Worm (Caenorhabditis elegans) whole organism, L4 larva: ENCODE results near the gene ehn-3.
A peak's percentile ranks its signal among the peaks of the same experiment; 100 is the strongest.

Experiments
- D1046.2 ChIP-seq: fragments of 200-800 bp; sonication (Bioruptor generic); IDR thresholded peaks from 2 replicates; pipeline ENCODE4 v1.3.6; 2022; ENCODE audit warnings: missing genetic modification characterization, missing compliant biosample characterization
- F10B5.3 ChIP-seq: sonication (generic microtip); optimal IDR thresholded peaks from 2 replicates; lab custom pipeline; 2016; ENCODE audit warnings: mild to moderate bottlenecking, missing genetic modification characterization, missing compliant biosample characterization
- F49E8.2 ChIP-seq: sonication (generic microtip); optimal IDR thresholded peaks from 2 replicates; lab custom pipeline; 2016; ENCODE audit warnings: missing compliant biosample characterization, mild to moderate bottlenecking, missing genetic modification characterization, borderline replicate concordance
- R02D3.7 ChIP-seq: fragments of 150-350 bp; sonication (generic microtip); optimal IDR thresholded peaks from 3 replicates; lab custom pipeline; 2014; ENCODE audit warnings: missing biosample characterization, missing genetic modification characterization
- T20F7.1 ChIP-seq: fragments of 200-800 bp; sonication (Bioruptor generic); optimal IDR thresholded peaks from 2 replicates; lab custom pipeline; 2018; ENCODE audit warnings: mild to moderate bottlenecking, missing genetic modification characterization, missing compliant biosample characterization
- T26A8.4 ChIP-seq: fragments of 200-800 bp; sonication (Bioruptor generic); IDR thresholded peaks from 2 replicates; pipeline ENCODE4 v1.3.6; 2022; ENCODE audit warnings: missing genetic modification characterization, missing compliant biosample characterization
- Y75B8A.6 ChIP-seq: fragments of 200-800 bp; sonication (Bioruptor generic); IDR thresholded peaks from 2 replicates; pipeline ENCODE4 v1.3.6; 2022; ENCODE audit warnings: missing genetic modification reagents, missing genetic modification characterization, missing compliant biosample characterization
- ZK546.5 ChIP-seq, 2 experiments: sonication (generic microtip); optimal IDR thresholded peaks; 2 replicates each; lab custom pipeline; 2017; ENCODE audit warnings: missing biosample characterization in 2 of 2, missing genetic modification characterization in 2 of 2
- aly-2 ChIP-seq: sonication (generic microtip); optimal IDR thresholded peaks from 2 replicates; lab custom pipeline; 2018; ENCODE audit warnings: missing biosample characterization, missing genetic modification characterization
- ama-1 ChIP-seq: fragments of 150-350 bp; optimal IDR thresholded peaks from 2 replicates; lab custom pipeline; 2014; ENCODE audit warnings: inconsistent platforms, mixed read lengths
- attf-4 ChIP-seq: sonication (generic microtip); optimal IDR thresholded peaks from 3 replicates; lab custom pipeline; 2017; ENCODE audit warnings: missing biosample characterization, missing genetic modification characterization
- ceh-20 ChIP-seq: fragments of 200-800 bp; sonication (Bioruptor generic); IDR thresholded peaks from 2 replicates; pipeline ENCODE4 v1.3.6; 2022; ENCODE audit warnings: missing genetic modification reagents, missing genetic modification characterization, missing compliant biosample characterization
- ceh-62 ChIP-seq: sonication (generic microtip); optimal IDR thresholded peaks from 2 replicates; lab custom pipeline; 2017; ENCODE audit warnings: missing biosample characterization, missing genetic modification characterization
- ceh-82 ChIP-seq: sonication (generic microtip); optimal IDR thresholded peaks from 2 replicates; lab custom pipeline; 2017; ENCODE audit warnings: missing biosample characterization, missing genetic modification characterization
- daf-16 ChIP-seq, 3 experiments: sonication (generic microtip); optimal IDR thresholded peaks; 2 replicates each; lab custom pipeline; 2016 to 2017; ENCODE audit warnings: missing genetic modification characterization in 3 of 3, missing genetic modification reagents in 3 of 3, mild to moderate bottlenecking in 2 of 3, missing compliant biosample characterization in 2 of 3, missing biosample characterization in 1 of 3, moderate library complexity in 1 of 3
- dmd-6 ChIP-seq: fragments of 200-800 bp; sonication (Bioruptor generic); IDR thresholded peaks from 2 replicates; pipeline ENCODE4 v1.3.6; 2022; ENCODE audit warnings: missing genetic modification reagents, missing genetic modification characterization, missing compliant biosample characterization
- dmd-8 ChIP-seq: fragments of 200-800 bp; sonication (Bioruptor generic); IDR thresholded peaks from 2 replicates; pipeline ENCODE4 v1.3.6; 2022; ENCODE audit warnings: missing genetic modification characterization, missing compliant biosample characterization
- dmd-9 ChIP-seq: fragments of 200-800 bp; sonication (Bioruptor generic); IDR thresholded peaks from 2 replicates; pipeline ENCODE4 v1.3.6; 2022; ENCODE audit warnings: missing genetic modification reagents, missing genetic modification characterization, missing compliant biosample characterization
- dpl-1 ChIP-seq: fragments of 150-350 bp; optimal IDR thresholded peaks from 2 replicates; lab custom pipeline; 2014; ENCODE audit warnings: missing biosample characterization, missing genetic modification reagents, missing genetic modification characterization
- egl-27 ChIP-seq: sonication (generic microtip); optimal IDR thresholded peaks from 3 replicates; lab custom pipeline; 2017; ENCODE audit warnings: missing biosample characterization, missing genetic modification reagents, missing genetic modification characterization
- fos-1 ChIP-seq: fragments of 150-350 bp; optimal IDR thresholded peaks from 2 replicates; lab custom pipeline; 2014; ENCODE audit warnings: missing biosample characterization, missing genetic modification characterization
- hmg-1.1 ChIP-seq: fragments of 200-800 bp; sonication (Bioruptor generic); IDR thresholded peaks from 2 replicates; pipeline ENCODE4 v1.3.6; 2022; ENCODE audit warnings: missing genetic modification reagents, missing genetic modification characterization, missing compliant biosample characterization
- lin-1 ChIP-seq: fragments of 200-800 bp; sonication (Bioruptor generic); IDR thresholded peaks from 2 replicates; pipeline ENCODE4 v1.3.6; 2022; ENCODE audit warnings: missing genetic modification reagents, missing genetic modification characterization, missing compliant biosample characterization
- lin-13 ChIP-seq: fragments of 150-350 bp; optimal IDR thresholded peaks from 2 replicates; lab custom pipeline; 2014; ENCODE audit warnings: missing biosample characterization, missing genetic modification reagents, missing genetic modification characterization
- lin-15B ChIP-seq: fragments of 150-350 bp; sonication (generic microtip); optimal IDR thresholded peaks from 3 replicates; lab custom pipeline; 2014; ENCODE audit warnings: missing biosample characterization, missing genetic modification characterization
- lin-39 ChIP-seq: fragments of 150-350 bp; optimal IDR thresholded peaks from 2 replicates; lab custom pipeline; 2014; ENCODE audit warnings: missing biosample characterization, missing genetic modification reagents, missing genetic modification characterization
- lir-3 ChIP-seq: sonication (generic microtip); optimal IDR thresholded peaks from 2 replicates; lab custom pipeline; 2016; ENCODE audit warnings: mild to moderate bottlenecking, missing genetic modification characterization, missing compliant biosample characterization
- madf-9 ChIP-seq: fragments of 200-800 bp; sonication (Bioruptor generic); conservative IDR thresholded peaks from 2 replicates; pipeline ENCODE4 v1.3.6; 2022; ENCODE audit warnings: missing genetic modification reagents, missing genetic modification characterization, missing compliant biosample characterization
- mep-1 ChIP-seq: fragments of 150-350 bp; sonication (generic microtip); optimal IDR thresholded peaks from 3 replicates; lab custom pipeline; 2014; ENCODE audit warnings: missing biosample characterization, missing genetic modification characterization
- nhr-10 ChIP-seq: fragments of 150-350 bp; optimal IDR thresholded peaks from 2 replicates; lab custom pipeline; 2014; ENCODE audit warnings: missing biosample characterization, missing genetic modification characterization
- nhr-237 ChIP-seq: sonication (generic microtip); optimal IDR thresholded peaks from 2 replicates; lab custom pipeline; 2017; ENCODE audit warnings: missing biosample characterization, missing genetic modification characterization
- nhr-25 ChIP-seq: sonication (generic microtip); optimal IDR thresholded peaks from 2 replicates; lab custom pipeline; 2017; ENCODE audit warnings: missing genetic modification characterization, mild to moderate bottlenecking, missing compliant biosample characterization, antibody characterized with exemption, moderate library complexity, borderline replicate concordance; ENCODE audit not compliant: insufficient read depth
- nhr-28 ChIP-seq: fragments of 150-350 bp; optimal IDR thresholded peaks from 2 replicates; lab custom pipeline; 2014; ENCODE audit warnings: missing biosample characterization, missing genetic modification characterization
- nhr-6 ChIP-seq: fragments of 150-350 bp; optimal IDR thresholded peaks from 2 replicates; lab custom pipeline; 2014; ENCODE audit warnings: missing biosample characterization, missing genetic modification characterization
- nhr-76 ChIP-seq: fragments of 150-350 bp; optimal IDR thresholded peaks from 2 replicates; lab custom pipeline; 2014; ENCODE audit warnings: missing biosample characterization, missing genetic modification characterization
- nhr-77 ChIP-seq: fragments of 150-350 bp; optimal IDR thresholded peaks from 2 replicates; lab custom pipeline; 2014; ENCODE audit warnings: missing biosample characterization, missing genetic modification characterization
- set-16 ChIP-seq: fragments of 200-800 bp; sonication (Bioruptor generic); IDR thresholded peaks from 2 replicates; pipeline ENCODE4 v1.3.6; 2022; ENCODE audit warnings: missing genetic modification reagents, missing genetic modification characterization, missing compliant biosample characterization
- snpc-1.2 ChIP-seq: fragments of 200-800 bp; sonication (Bioruptor generic); IDR thresholded peaks from 2 replicates; pipeline ENCODE4 v1.3.6; 2022; ENCODE audit warnings: missing genetic modification reagents, missing genetic modification characterization, missing compliant biosample characterization
- snpc-4 ChIP-seq: fragments of 150-350 bp; optimal IDR thresholded peaks from 2 replicates; lab custom pipeline; 2014; ENCODE audit warnings: missing biosample characterization, missing genetic modification characterization
- spr-1 ChIP-seq: sonication (generic microtip); optimal IDR thresholded peaks from 2 replicates; lab custom pipeline; 2016; ENCODE audit warnings: mild to moderate bottlenecking, missing genetic modification characterization, missing compliant biosample characterization
- spr-3 ChIP-seq: fragments of 200-800 bp; sonication (Bioruptor generic); optimal IDR thresholded peaks from 2 replicates; lab custom pipeline; 2018; ENCODE audit warnings: mild to moderate bottlenecking, missing genetic modification characterization, missing compliant biosample characterization
- tag-97 ChIP-seq: fragments of 200-800 bp; sonication (Bioruptor generic); IDR thresholded peaks from 2 replicates; pipeline ENCODE4 v1.3.6; 2022; ENCODE audit warnings: missing genetic modification characterization, missing compliant biosample characterization
- tra-1 ChIP-seq: fragments of 200-800 bp; sonication (Bioruptor generic); IDR thresholded peaks from 2 replicates; pipeline ENCODE4 v1.3.6; 2022; ENCODE audit warnings: missing genetic modification reagents, missing genetic modification characterization, missing compliant biosample characterization
- unc-130 ChIP-seq: sonication (generic microtip); optimal IDR thresholded peaks from 2 replicates; lab custom pipeline; 2016; ENCODE audit warnings: missing genetic modification reagents, missing genetic modification characterization, missing compliant biosample characterization
- unc-39 ChIP-seq: sonication (generic microtip); optimal IDR thresholded peaks from 2 replicates; lab custom pipeline; 2017; ENCODE audit warnings: missing biosample characterization, missing genetic modification characterization
- vab-7 ChIP-seq: fragments of 200-800 bp; sonication (Bioruptor generic); IDR thresholded peaks from 2 replicates; pipeline ENCODE4 v1.3.6; 2022; ENCODE audit warnings: missing genetic modification reagents, missing genetic modification characterization, missing compliant biosample characterization
- zip-2 ChIP-seq: fragments of 150-350 bp; optimal IDR thresholded peaks from 2 replicates; lab custom pipeline; 2014; ENCODE audit warnings: missing biosample characterization, missing genetic modification characterization
- ztf-11 ChIP-seq: fragments of 150-350 bp; optimal IDR thresholded peaks from 2 replicates; lab custom pipeline; 2014; ENCODE audit warnings: missing biosample characterization, missing genetic modification characterization
- ztf-7 ChIP-seq: fragments of 150-350 bp; optimal IDR thresholded peaks from 2 replicates; lab custom pipeline; 2014; ENCODE audit warnings: missing biosample characterization, missing genetic modification characterization

The ehn-3 gene

DNA sequence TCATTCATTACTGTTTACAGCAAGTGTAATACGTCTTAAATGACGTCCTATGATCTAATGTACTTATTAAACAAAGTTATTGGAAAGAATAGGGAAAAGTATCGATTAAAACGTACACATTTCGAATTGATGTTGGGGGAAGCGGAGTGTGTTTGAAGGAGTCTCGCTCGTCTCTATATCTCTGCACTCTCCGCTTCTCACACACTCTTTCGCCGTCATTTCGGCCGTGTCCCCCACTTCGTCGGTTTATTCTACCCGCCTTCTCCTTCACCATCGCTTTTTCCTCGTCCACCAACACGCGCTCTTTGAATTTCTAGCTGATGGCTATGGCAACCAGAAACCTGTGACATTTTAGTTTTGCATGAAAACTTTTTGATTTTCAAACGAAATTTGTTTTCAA, 50.2 kb downstream of the ehn-3 start (continued):
- TF ChIP-seq nhr-76 (no peak), lin-39 (tag; lab: Kevin White, UChicago) (no peak), lir-3 (tag; lab: Kevin White, UChicago) (no peak), nhr-237 (tag; lab: Kevin White, UChicago) (no peak), F10B5.3 (tag; lab: Kevin White, UChicago) (no peak), ztf-11 (tag; lab: Kevin White, UChicago) (no peak), Y75B8A.6 (GFP tag; lab: Robert Waterston, UW) (no peak), spr-3 (GFP tag; lab: Kevin White, UChicago) (no peak), unc-130 (GFP tag; lab: Kevin White, UChicago) (no peak), ceh-62 (tag; lab: Kevin White, UChicago) (no peak), ceh-20 (no peak), dmd-8 (GFP tag; lab: Robert Waterston, UW) (no peak), nhr-25 (tag; lab: Kevin White, UChicago) (no peak), ztf-7 (tag; lab: Kevin White, UChicago) (no peak), ceh-82 (no peak), T26A8.4 (GFP tag; lab: Robert Waterston, UW) (0 out of 2 replicates have a peak, but pooled peaks have one; percentile 33), attf-4 (tag; lab: Kevin White, UChicago) (no peak), ZK546.5 (tag; optimal IDR thresholded peaks at IDR 0.05; lab: Kevin White, UChicago) (no peak), aly-2 (no peak), spr-1 (tag; lab: Kevin White, UChicago) (no peak), T20F7.1 (GFP tag; lab: Kevin White, UChicago) (no peak), nhr-10 (tag; lab: Kevin White, UChicago) (no peak), zip-2 (no peak), vab-7 (GFP tag; lab: Robert Waterston, UW) (no peak), lin-13 (no peak), nhr-6 (tag; lab: Kevin White, UChicago) (peak; percentile 58), dmd-6 (GFP tag; lab: Robert Waterston, UW) (no peak), dpl-1 (GFP tag; lab: Kevin White, UChicago) (peak; percentile 43), D1046.2 (GFP tag; lab: Robert Waterston, UW) (no peak), nhr-28 (peak; percentile 33), fos-1 (tag; lab: Kevin White, UChicago) (no peak), tag-97 (GFP tag; lab: Robert Waterston, UW) (no peak), snpc-1.2 (peak; percentile 49; the same call in 1 of the 2 replicates), F49E8.2 (no peak), unc-39 (tag; lab: Kevin White, UChicago) (no peak), ama-1 (lab: Kevin White, UChicago) (peak; percentile 21), lin-15B (tag; lab: Kevin White, UChicago) (no peak), madf-9 (no peak), mep-1 (tag; lab: Kevin White, UChicago) (peak; percentile 35), snpc-4 (no peak), hmg-1.1 (GFP tag; lab: Robert Waterston, UW) (peak; percentile 59; the same call in 1 of the 2 replicates), nhr-77 (tag; lab: Kevin White, UChicago) (no peak), R02D3.7 (tag; lab: Kevin White, UChicago) (no peak), daf-16 (GFP tag; optimal IDR thresholded peaks at IDR 0.05; lab: Kevin White, UChicago) (no peak), daf-16 (tag; optimal IDR thresholded peaks at IDR 0.05; lab: Kevin White, UChicago) (peak; percentile 28), dmd-9 (GFP tag; lab: Robert Waterston, UW) (no peak), set-16 (GFP tag; lab: Robert Waterston, UW) (peak; percentile 33; the same call in 1 of the 2 replicates), egl-27 (no peak), tra-1 (no peak), lin-1 (GFP tag; lab: Robert Waterston, UW) (0 out of 2 replicates have a peak, but pooled peaks have one; percentile 47)
